Fruit fly (Drosophila melanogaster): Measurements from ENCODE around the gene Eip78C.

DNA sequence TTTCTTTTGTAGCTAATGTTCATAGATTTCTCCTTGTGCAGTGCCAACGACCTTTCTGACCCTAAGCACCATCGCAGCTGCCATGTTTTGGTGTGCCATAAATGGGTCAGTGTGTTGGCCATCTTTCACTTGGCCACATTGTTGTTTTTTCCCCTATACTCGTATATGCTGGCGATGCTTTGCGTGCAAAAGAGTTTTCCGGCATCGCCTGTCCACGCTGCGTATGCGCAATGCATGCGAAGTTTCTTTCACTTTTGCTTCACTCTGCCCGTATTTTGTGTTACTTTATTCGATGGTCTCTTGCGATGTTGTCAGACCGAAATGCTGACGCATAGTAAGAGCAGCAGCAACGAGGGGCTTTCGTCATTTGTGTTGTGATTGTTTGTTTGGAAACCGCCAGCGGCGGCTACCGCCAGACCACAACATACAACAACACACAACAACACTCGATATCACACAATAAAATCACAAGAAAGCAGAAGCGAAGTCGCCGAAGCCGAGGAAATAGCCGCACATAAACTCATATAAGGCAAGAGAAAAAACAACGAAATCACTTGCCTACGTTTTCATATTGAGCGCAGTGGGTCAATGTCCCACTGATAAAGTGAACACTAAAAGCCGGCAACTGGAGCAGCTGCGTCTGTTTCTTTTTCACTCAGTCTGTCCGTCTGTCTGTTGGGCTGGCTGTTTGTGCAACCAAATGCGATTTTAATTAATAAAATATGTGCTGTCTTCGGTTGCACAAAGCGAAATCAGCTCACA, 35.2 kb downstream of the Eip78C start:
- TF ChIP-seq CG12768 (GFP tag; optimal IDR thresholded peaks at IDR 0.05) (no peak), Hr96 (GFP tag; optimal IDR thresholded peaks at IDR 0.05) (no peak), bab1 (GFP tag; optimal IDR thresholded peaks at IDR 0.05) (no peak), cnc (optimal IDR thresholded peaks at IDR 0.05) (no peak), cic (GFP tag; optimal IDR thresholded peaks at IDR 0.05) (no peak), pad (GFP tag; optimal IDR thresholded peaks at IDR 0.05) (no peak), tj (GFP tag; optimal IDR thresholded peaks at IDR 0.05) (peak; percentile 17), CG14711 (tag; optimal IDR thresholded peaks at IDR 0.05) (no peak), CG11617 (GFP tag; optimal IDR thresholded peaks at IDR 0.05) (no peak), kay (GFP tag; ENCODE audit: borderline replicate concordance) (no peak), CG7045 (GFP tag; optimal IDR thresholded peaks at IDR 0.05) (no peak), CG5204 (GFP tag; optimal IDR thresholded peaks at IDR 0.05) (no peak), Clk (GFP tag; optimal IDR thresholded peaks at IDR 0.05) (no peak)

Measured in whole organism, adult.